Fruit fly (Drosophila melanogaster) whole organism, embryonic: ENCODE results near the gene CG13032.
A peak's percentile ranks its signal among the peaks of the same experiment; 100 is the strongest.

ENCODE experiments used
- Abd-B ChIP-seq: fragments of 200-800 bp; sonication (Bioruptor generic); optimal IDR thresholded peaks from 2 replicates; lab custom pipeline; 2018; ENCODE audit warnings: missing biosample characterization, mild to moderate bottlenecking, missing genetic modification characterization, moderate library complexity
- Blimp-1 ChIP-seq: fragments of 200-800 bp; sonication (Bioruptor generic); optimal IDR thresholded peaks from 3 replicates; lab custom pipeline; 2018; ENCODE audit warnings: missing biosample characterization, missing genetic modification characterization, mild to moderate bottlenecking, moderate library complexity, missing genetic modification reagents
- CG1024 ChIP-seq: fragments of 200-800 bp; sonication (Bioruptor generic); IDR thresholded peaks from 2 replicates; pipeline ENCODE4 v1.3.6; 2022; ENCODE audit warnings: missing biosample characterization, missing genetic modification characterization
- CG10979 ChIP-seq: fragments of 200-800 bp; sonication (Bioruptor generic); optimal IDR thresholded peaks from 2 replicates; lab custom pipeline; 2018; ENCODE audit warnings: missing biosample characterization, mild to moderate bottlenecking, missing genetic modification characterization, moderate library complexity
- CG11723 ChIP-seq: fragments of 200-800 bp; sonication (Bioruptor generic); optimal IDR thresholded peaks from 2 replicates; lab custom pipeline; 2017; ENCODE audit warnings: missing biosample characterization, mild to moderate bottlenecking, missing genetic modification characterization
- CG12104 ChIP-seq: fragments of 200-800 bp; sonication (Bioruptor generic); optimal IDR thresholded peaks from 3 replicates; lab custom pipeline; 2016; ENCODE audit warnings: missing biosample characterization, missing genetic modification characterization
- CG12299 ChIP-seq: fragments of 200-800 bp; sonication (Bioruptor generic); optimal IDR thresholded peaks from 2 replicates; lab custom pipeline; 2018; ENCODE audit warnings: missing biosample characterization, mild to moderate bottlenecking, missing genetic modification characterization
- CG12391 ChIP-seq: fragments of 200-800 bp; sonication (Bioruptor generic); optimal IDR thresholded peaks from 3 replicates; lab custom pipeline; 2018; ENCODE audit warnings: missing biosample characterization, mild to moderate bottlenecking, missing genetic modification characterization, moderate library complexity
- CG12942 ChIP-seq: fragments of 200-800 bp; sonication (Bioruptor generic); optimal IDR thresholded peaks from 3 replicates; lab custom pipeline; 2016; ENCODE audit warnings: missing biosample characterization, missing genetic modification characterization
- CG13424 ChIP-seq: fragments of 200-800 bp; sonication (Bioruptor generic); optimal IDR thresholded peaks from 2 replicates; lab custom pipeline; 2019; ENCODE audit warnings: missing biosample characterization, mild to moderate bottlenecking, missing genetic modification characterization, moderate library complexity
- CG13894 ChIP-seq: fragments of 200-800 bp; sonication (Bioruptor generic); optimal IDR thresholded peaks from 3 replicates; lab custom pipeline; 2018; ENCODE audit warnings: missing biosample characterization, mild to moderate bottlenecking, missing genetic modification characterization, moderate library complexity
- CG15269 ChIP-seq: fragments of 200-800 bp; sonication (Bioruptor generic); optimal IDR thresholded peaks from 2 replicates; lab custom pipeline; 2018; ENCODE audit warnings: missing biosample characterization, mild to moderate bottlenecking, missing genetic modification characterization, moderate library complexity
- CG17612 ChIP-seq: fragments of 200-800 bp; sonication (Bioruptor generic); IDR thresholded peaks from 2 replicates; pipeline ENCODE4 v1.3.6; 2022; ENCODE audit warnings: missing biosample characterization, missing genetic modification characterization
- CG17829 ChIP-seq: fragments of 200-800 bp; optimal IDR thresholded peaks from 2 replicates; lab custom pipeline; 2019; ENCODE audit warnings: missing biosample characterization, mild to moderate bottlenecking, missing genetic modification characterization, moderate library complexity
- CG18262 ChIP-seq: fragments of 200-800 bp; optimal IDR thresholded peaks from 3 replicates; lab custom pipeline; 2019; ENCODE audit warnings: missing biosample characterization, mild to moderate bottlenecking, missing genetic modification characterization, moderate library complexity
- CG2712 ChIP-seq: fragments of 200-800 bp; optimal IDR thresholded peaks from 3 replicates; lab custom pipeline; 2019; ENCODE audit warnings: missing biosample characterization, mild to moderate bottlenecking, missing genetic modification characterization, moderate library complexity
- CG30020 ChIP-seq: fragments of 200-800 bp; optimal IDR thresholded peaks from 2 replicates; lab custom pipeline; 2019; ENCODE audit warnings: missing biosample characterization, mild to moderate bottlenecking, missing genetic modification characterization, moderate library complexity
- CG32772 ChIP-seq: fragments of 200-800 bp; sonication (Bioruptor generic); IDR thresholded peaks from 2 replicates; pipeline ENCODE4 v1.3.6; 2022; ENCODE audit warnings: missing biosample characterization, missing genetic modification characterization
- CG3407 ChIP-seq: fragments of 200-800 bp; sonication (Bioruptor generic); optimal IDR thresholded peaks from 2 replicates; lab custom pipeline; 2018; ENCODE audit warnings: missing biosample characterization, mild to moderate bottlenecking, missing genetic modification characterization
- CG4707 ChIP-seq: fragments of 200-800 bp; sonication (Bioruptor generic); optimal IDR thresholded peaks from 2 replicates; lab custom pipeline; 2018; ENCODE audit warnings: missing biosample characterization, mild to moderate bottlenecking, missing genetic modification characterization, moderate library complexity
- CG6813 ChIP-seq: fragments of 200-800 bp; sonication (Bioruptor generic); optimal IDR thresholded peaks from 2 replicates; lab custom pipeline; 2017; ENCODE audit warnings: missing biosample characterization, missing genetic modification characterization, mild to moderate bottlenecking, moderate library complexity, missing genetic modification reagents
- CG7357 ChIP-seq: fragments of 200-800 bp; sonication (Bioruptor generic); IDR thresholded peaks from 3 replicates; pipeline ENCODE4 v1.3.6; 2022; ENCODE audit warnings: missing biosample characterization, missing genetic modification characterization
- CG8089 ChIP-seq: fragments of 200-800 bp; sonication (Bioruptor generic); optimal IDR thresholded peaks from 3 replicates; lab custom pipeline; 2016; ENCODE audit warnings: missing biosample characterization, missing genetic modification characterization
- CG8359 ChIP-seq: fragments of 200-800 bp; sonication (Bioruptor generic); optimal IDR thresholded peaks from 2 replicates; lab custom pipeline; 2017; ENCODE audit warnings: missing biosample characterization, mild to moderate bottlenecking, missing genetic modification characterization, borderline replicate concordance
- CG8944 ChIP-seq: fragments of 200-800 bp; sonication (Bioruptor generic); optimal IDR thresholded peaks from 3 replicates; lab custom pipeline; 2016; ENCODE audit warnings: missing biosample characterization, missing genetic modification characterization
- CG9817 ChIP-seq: fragments of 200-800 bp; sonication (Bioruptor generic); optimal IDR thresholded peaks from 2 replicates; lab custom pipeline; 2018; ENCODE audit warnings: missing biosample characterization, mild to moderate bottlenecking, missing genetic modification characterization, moderate library complexity
- E2f1 ChIP-seq: fragments of 200-800 bp; sonication (Bioruptor generic); IDR thresholded peaks from 2 replicates; pipeline ENCODE4 v1.3.6; 2022; ENCODE audit warnings: missing biosample characterization, missing genetic modification characterization
- H15 ChIP-seq: fragments of 200-800 bp; sonication (Bioruptor generic); IDR thresholded peaks from 3 replicates; pipeline ENCODE4 v1.3.6; 2022; ENCODE audit warnings: missing biosample characterization, missing genetic modification characterization
- Hand ChIP-seq: fragments of 200-800 bp; sonication (Bioruptor generic); optimal IDR thresholded peaks from 2 replicates; lab custom pipeline; 2017; ENCODE audit warnings: mild to moderate bottlenecking, missing biosample characterization, missing genetic modification reagents, missing genetic modification characterization
- Hr3 ChIP-seq: fragments of 200-800 bp; sonication (Bioruptor generic); optimal IDR thresholded peaks from 3 replicates; lab custom pipeline; 2016; ENCODE audit warnings: missing biosample characterization, missing genetic modification characterization
- Nf-YB ChIP-seq: fragments of 200-800 bp; sonication (Bioruptor generic); optimal IDR thresholded peaks from 3 replicates; lab custom pipeline; 2019; ENCODE audit warnings: missing biosample characterization, mild to moderate bottlenecking, missing genetic modification characterization, moderate library complexity
- Opbp ChIP-seq: fragments of 200-800 bp; sonication (Bioruptor generic); IDR thresholded peaks from 3 replicates; pipeline ENCODE4 v1.3.6; 2022; ENCODE audit warnings: missing biosample characterization, missing genetic modification characterization; ENCODE audit not compliant: partially characterized antibody
- PHDP ChIP-seq: fragments of 200-800 bp; sonication (Bioruptor generic); optimal IDR thresholded peaks from 3 replicates; lab custom pipeline; 2018; ENCODE audit warnings: missing biosample characterization, mild to moderate bottlenecking, missing genetic modification characterization, moderate library complexity
- Pdp1 ChIP-seq, 2 experiments: fragments of 200-800 bp; sonication (Bioruptor generic); optimal IDR thresholded peaks; 3 replicates each; lab custom pipeline; 2016; ENCODE audit warnings: missing biosample characterization in 2 of 2, missing genetic modification characterization in 2 of 2, mild to moderate bottlenecking in 1 of 2, moderate library complexity in 1 of 2
- Sox100B ChIP-seq: fragments of 200-800 bp; sonication (Bioruptor generic); optimal IDR thresholded peaks from 3 replicates; lab custom pipeline; 2018; ENCODE audit warnings: missing biosample characterization, mild to moderate bottlenecking, missing genetic modification characterization
- Tbp ChIP-seq: fragments of >200 bp; optimal IDR thresholded peaks from 2 replicates; lab custom pipeline; 2018; ENCODE audit warnings: missing biosample characterization, missing genetic modification characterization
- Trl ChIP-seq, 3 experiments: fragments of >200 bp in 2 of 3; fragments of 200-800 bp in 1 of 3; sonication (Bioruptor generic) in 1 of 3; optimal IDR thresholded peaks; 2 replicates in 1 of 3; 3 replicates in 2 of 3; lab custom pipeline; 2016 to 2017; ENCODE audit warnings: missing biosample characterization in 1 of 3, missing genetic modification characterization in 1 of 3
- fd96Cb ChIP-seq: fragments of 200-800 bp; sonication (Bioruptor generic); optimal IDR thresholded peaks from 2 replicates; lab custom pipeline; 2018; ENCODE audit warnings: missing biosample characterization, mild to moderate bottlenecking, missing genetic modification characterization, moderate library complexity
- gsb-n ChIP-seq: fragments of 200-800 bp; sonication (Bioruptor generic); optimal IDR thresholded peaks from 3 replicates; lab custom pipeline; 2018; ENCODE audit warnings: missing biosample characterization, mild to moderate bottlenecking, missing genetic modification characterization
- jigr1 ChIP-seq: fragments of 200-800 bp; sonication (Bioruptor generic); IDR thresholded peaks from 3 replicates; pipeline ENCODE4 v1.3.6; 2022; ENCODE audit warnings: missing biosample characterization, missing genetic modification characterization
- nau ChIP-seq: fragments of 200-800 bp; sonication (Bioruptor generic); optimal IDR thresholded peaks from 3 replicates; lab custom pipeline; 2017; ENCODE audit warnings: missing biosample characterization, mild to moderate bottlenecking, missing genetic modification characterization, missing genetic modification reagents
- nom ChIP-seq: fragments of 200-800 bp; sonication (Bioruptor generic); optimal IDR thresholded peaks from 2 replicates; lab custom pipeline; 2017; ENCODE audit warnings: missing biosample characterization, missing genetic modification characterization, mild to moderate bottlenecking, moderate library complexity, missing genetic modification reagents
- prd ChIP-seq, 3 experiments: fragments of >200 bp in 2 of 3; fragments of 200-800 bp in 1 of 3; sonication (Bioruptor generic) in 1 of 3; optimal IDR thresholded peaks in 2 of 3; IDR thresholded peaks in 1 of 3; 2 replicates in 2 of 3; 3 replicates in 1 of 3; pipeline versions ENCODE4 v1.3.6 to Lab custom; 2017 to 2022; ENCODE audit warnings: missing biosample characterization in 1 of 3, missing genetic modification characterization in 1 of 3
- ranshi ChIP-seq: fragments of 200-800 bp; sonication (Bioruptor generic); IDR thresholded peaks from 2 replicates; pipeline ENCODE4 v1.3.6; 2022; ENCODE audit warnings: missing biosample characterization, missing genetic modification characterization
- run ChIP-seq: fragments of 200-800 bp; sonication (Bioruptor generic); optimal IDR thresholded peaks from 3 replicates; lab custom pipeline; 2018; ENCODE audit warnings: missing biosample characterization, mild to moderate bottlenecking, missing genetic modification characterization
- sob ChIP-seq: fragments of 200-800 bp; sonication (Bioruptor generic); IDR thresholded peaks from 2 replicates; pipeline ENCODE4 v1.3.6; 2022; ENCODE audit warnings: missing biosample characterization, missing genetic modification characterization
- trem ChIP-seq: fragments of 200-800 bp; optimal IDR thresholded peaks from 3 replicates; lab custom pipeline; 2019; ENCODE audit warnings: missing biosample characterization, mild to moderate bottlenecking, missing genetic modification characterization, moderate library complexity
- unpg ChIP-seq: fragments of 200-800 bp; sonication (Bioruptor generic); optimal IDR thresholded peaks from 3 replicates; lab custom pipeline; 2018; ENCODE audit warnings: missing biosample characterization, mild to moderate bottlenecking, missing genetic modification characterization, moderate library complexity

Gene CG13032

DNA sequence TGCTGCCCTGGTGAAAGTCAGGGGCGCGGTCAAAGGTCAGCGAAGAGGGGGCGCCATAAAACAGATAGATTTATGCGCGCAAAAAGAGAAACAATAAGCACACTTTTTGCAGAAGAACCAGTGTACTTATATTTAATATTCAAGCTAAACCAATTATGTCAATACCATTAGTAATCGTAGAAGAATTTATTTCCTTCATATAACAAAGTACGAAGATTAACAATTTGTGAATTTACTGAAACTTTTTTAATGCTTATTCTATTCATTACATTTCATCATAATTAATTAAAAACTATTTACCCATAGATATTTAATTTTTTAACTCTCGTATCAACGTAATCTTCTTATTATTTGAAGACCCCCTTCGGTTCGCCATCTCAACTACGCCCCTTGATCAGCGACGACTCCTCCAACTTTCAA is 31.7 kb upstream of the CG13032 start (continued):
- TF ChIP-seq CG13424 (tag; lab: Kevin White, UChicago) = peak; percentile 66
- TF ChIP-seq CG8359 (GFP tag; lab: Kevin White, UChicago) = peak; percentile 31
- TF ChIP-seq Opbp (GFP tag; lab: Robert Waterston, UW) = no peak
- peak; percentile 20 for TF ChIP-seq CG8944 (GFP tag; lab: Kevin White, UChicago)
- peak; percentile 71 for TF ChIP-seq CG12391 (tag; lab: Kevin White, UChicago)
- TF ChIP-seq run (tag; lab: Kevin White, UChicago) = peak; percentile 11
- no peak for TF ChIP-seq CG17612 (GFP tag; lab: Robert Waterston, UW)
- peak; percentile 63 for TF ChIP-seq CG3407 (GFP tag; lab: Kevin White, UChicago)
- TF ChIP-seq Hr3 = peak; percentile 54
- peak; percentile 47 for TF ChIP-seq gsb-n (tag; lab: Kevin White, UChicago)
- peak; percentile 27 for TF ChIP-seq CG12942 (GFP tag; lab: Kevin White, UChicago)
- peak; percentile 21 for TF ChIP-seq CG12104
- TF ChIP-seq unpg (GFP tag; lab: Kevin White, UChicago) = peak; percentile 33
- TF ChIP-seq Abd-B (GFP tag; lab: Kevin White, UChicago) = peak; percentile 54
- peak; percentile 23 for TF ChIP-seq CG30020 (tag; lab: Kevin White, UChicago)
- peak; percentile 39; the same call in 1 of the 3 replicates for TF ChIP-seq CG7357
- peak; percentile 20; the same call in 1 of the 2 replicates for TF ChIP-seq CG32772 (GFP tag; lab: Robert Waterston, UW)
- TF ChIP-seq CG9817 (tag; lab: Kevin White, UChicago) = no peak
- TF ChIP-seq Trl (optimal IDR thresholded peaks at IDR 0.05; lab: Kevin White, UChicago) = no peak
- peak; percentile 19 for TF ChIP-seq Trl (GFP tag; optimal IDR thresholded peaks at IDR 0.05; lab: Kevin White, UChicago)
- TF ChIP-seq PHDP (tag; lab: Kevin White, UChicago) = peak; percentile 30
- peak; percentile 87 for TF ChIP-seq Sox100B (GFP tag; lab: Kevin White, UChicago)
- peak; percentile 26 for TF ChIP-seq nom (GFP tag; lab: Kevin White, UChicago)
- TF ChIP-seq nau (GFP tag; lab: Kevin White, UChicago) = peak; percentile 34
- TF ChIP-seq E2f1 = no peak
- peak; percentile 27 for TF ChIP-seq trem
- TF ChIP-seq CG11723 (GFP tag; lab: Kevin White, UChicago) = peak; percentile 36
- no peak for TF ChIP-seq CG1024 (GFP tag; lab: Robert Waterston, UW)
- peak; percentile 14 for TF ChIP-seq CG4707 (GFP tag; lab: Kevin White, UChicago)
- no peak for TF ChIP-seq CG8089 (GFP tag; lab: Kevin White, UChicago)
- peak; percentile 50 for TF ChIP-seq Nf-YB (GFP tag; lab: Kevin White, UChicago)
- TF ChIP-seq H15 (GFP tag; lab: Robert Waterston, UW) = 0 out of 3 replicates have a peak, but pooled peaks have one; percentile 30
- peak; percentile 86 for TF ChIP-seq CG2712 (tag; lab: Kevin White, UChicago)
- TF ChIP-seq Tbp (GFP tag; lab: Kevin White, UChicago) = no peak
- no peak for TF ChIP-seq Hand (GFP tag; lab: Kevin White, UChicago)
- 0 out of 2 replicates have a peak, but pooled peaks have one; percentile 18 for TF ChIP-seq sob
- peak; percentile 68 for TF ChIP-seq Blimp-1 (GFP tag; lab: Kevin White, UChicago)
- TF ChIP-seq CG15269 (tag; lab: Kevin White, UChicago) = peak; percentile 38
- peak; percentile 22 for TF ChIP-seq CG6813 (GFP tag; lab: Kevin White, UChicago)
- no peak for TF ChIP-seq prd (optimal IDR thresholded peaks at IDR 0.05; lab: Kevin White, UChicago)
- TF ChIP-seq prd (GFP tag; IDR thresholded peaks at IDR 0.05; lab: Robert Waterston, UW) = peak; percentile 68; the same call in 2 of the 3 replicates
- TF ChIP-seq CG18262 = peak; percentile 92
- no peak for TF ChIP-seq CG12299
- TF ChIP-seq ranshi (GFP tag; lab: Robert Waterston, UW) = peak; percentile 42; the same call in 1 of the 2 replicates
- TF ChIP-seq Pdp1 (GFP tag; optimal IDR thresholded peaks at IDR 0.05; lab: Kevin White, UChicago) = peak in 1 of 2 experiments; percentile 2
- TF ChIP-seq CG10979 (tag; lab: Kevin White, UChicago) = peak; percentile 86
- TF ChIP-seq CG13894 = no peak
- peak; percentile 78 for TF ChIP-seq CG17829 (tag; lab: Kevin White, UChicago)
- TF ChIP-seq fd96Cb = peak; percentile 73
- no peak for TF ChIP-seq jigr1 (GFP tag; lab: Robert Waterston, UW)
